Worm (Caenorhabditis elegans) whole organism, L1 larva: ENCODE measurements around the gene F53F4.18.

Source experiments
- blmp-1 ChIP-seq: fragments of 150-350 bp; optimal IDR thresholded peaks from 2 replicates; lab custom pipeline; 2014; ENCODE audit warnings: missing biosample characterization, missing genetic modification characterization
- elt-3 ChIP-seq, 6 experiments: fragments of 150-350 bp in 1 of 6; sonication (generic microtip); optimal IDR thresholded peaks; 2 replicates each; lab custom pipeline; 2017 to 2018; ENCODE audit warnings: missing biosample characterization in 6 of 6, missing genetic modification characterization in 6 of 6, inconsistent platforms in 1 of 6
- lin-39 ChIP-seq: fragments of 150-350 bp; optimal IDR thresholded peaks from 2 replicates; lab custom pipeline; 2014; ENCODE audit warnings: missing biosample characterization, missing genetic modification reagents, missing genetic modification characterization
- nhr-28 ChIP-seq: fragments of 150-350 bp; optimal IDR thresholded peaks from 2 replicates; lab custom pipeline; 2014; ENCODE audit warnings: missing biosample characterization, missing genetic modification characterization
- nhr-71 ChIP-seq: sonication (generic microtip); optimal IDR thresholded peaks from 2 replicates; lab custom pipeline; 2016; ENCODE audit warnings: mild to moderate bottlenecking, missing genetic modification characterization, moderate library complexity, missing compliant biosample characterization
- nhr-76 ChIP-seq: sonication (generic microtip); optimal IDR thresholded peaks from 2 replicates; lab custom pipeline; 2017; ENCODE audit warnings: missing biosample characterization, missing genetic modification characterization
- pax-3 ChIP-seq: fragments of 200-800 bp; sonication (Bioruptor generic); optimal IDR thresholded peaks from 2 replicates; lab custom pipeline; 2018; ENCODE audit warnings: mild to moderate bottlenecking, missing genetic modification characterization, moderate library complexity, missing compliant biosample characterization
- pqm-1 ChIP-seq: sonication (generic microtip); optimal IDR thresholded peaks from 3 replicates; lab custom pipeline; 2017; ENCODE audit warnings: missing biosample characterization, missing genetic modification characterization
- tbx-2 ChIP-seq: sonication (generic microtip); optimal IDR thresholded peaks from 2 replicates; lab custom pipeline; 2016; ENCODE audit warnings: missing genetic modification characterization, missing compliant biosample characterization
- unc-98 ChIP-seq: fragments of 200-800 bp; sonication (Bioruptor generic); IDR thresholded peaks from 2 replicates; pipeline ENCODE4 v1.3.6; 2022; ENCODE audit warnings: missing genetic modification characterization, missing compliant biosample characterization

- no peak for TF ChIP-seq nhr-28 (tag; lab: Kevin White, UChicago)
- TF ChIP-seq pqm-1 (tag; lab: Kevin White, UChicago), result peak; percentile 86
- TF ChIP-seq unc-98, result peak; percentile 86
- peak; percentile 92 for TF ChIP-seq tbx-2
- TF ChIP-seq nhr-76 (tag; lab: Kevin White, UChicago), result no peak
- peak; percentile 46 for TF ChIP-seq blmp-1 (tag; lab: Kevin White, UChicago)
- TF ChIP-seq elt-3 (tag; optimal IDR thresholded peaks at IDR 0.05; lab: Kevin White, UChicago), result peak in 2 of 6 experiments; percentile 38 to 78
- peak; percentile 93 for TF ChIP-seq nhr-71
- peak; percentile 68 for TF ChIP-seq lin-39 (tag; lab: Kevin White, UChicago)
- TF ChIP-seq pax-3 (tag; lab: Kevin White, UChicago), result peak; percentile 99
Observed at ce11 chrV:13556746-13557145, 33.2 kb upstream of the F53F4.18 start, which contains the start of gene cav-2.
